Worm (Caenorhabditis elegans) whole organism, L4/young adult: ENCODE results near the gene smu-2.

Experiments
- W03F9.2 ChIP-seq: fragments of 150-350 bp; optimal IDR thresholded peaks from 2 replicates; lab custom pipeline; 2014; ENCODE audit warnings: missing biosample characterization, missing genetic modification characterization
- dao-5 ChIP-seq: sonication (generic microtip); optimal IDR thresholded peaks from 2 replicates; lab custom pipeline; 2016; ENCODE audit warnings: missing genotype, missing genetic modification characterization, moderate library complexity, missing compliant biosample characterization
- him-1 ChIP-seq: sonication (generic microtip); optimal IDR thresholded peaks from 2 replicates; lab custom pipeline; 2016; ENCODE audit warnings: missing genotype, missing genetic modification reagents, missing genetic modification characterization, missing compliant biosample characterization

DNA sequence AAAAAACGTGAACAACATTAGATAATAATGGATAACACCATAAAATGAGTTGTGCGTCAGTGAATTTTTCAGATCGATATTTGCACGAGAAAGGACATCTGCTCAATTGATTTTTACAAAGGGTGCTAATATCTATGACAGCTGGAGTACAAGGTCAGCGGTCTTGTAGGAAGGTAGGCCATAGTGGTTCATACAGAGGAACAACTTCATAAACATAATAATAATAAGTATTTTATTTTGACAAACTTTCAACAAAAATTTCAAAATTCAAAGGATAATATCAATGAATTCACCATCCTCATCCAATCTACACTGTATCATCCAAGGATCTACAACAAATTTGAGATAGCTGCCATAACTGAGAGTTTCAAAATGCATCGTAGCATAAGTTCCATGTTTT is 5.0 kb upstream of the smu-2 start, which contains the start of gene fbxb-104:
- TF ChIP-seq dao-5 (tag; lab: Kevin White, UChicago) (no peak), him-1 (tag; lab: Kevin White, UChicago) (no peak), W03F9.2 (tag; lab: Kevin White, UChicago) (no peak)
